Worm (Caenorhabditis elegans) whole organism, L3 larva: ENCODE results near the gene nsy-7.

ENCODE experiments used
- R02D3.7 ChIP-seq: fragments of 150-350 bp; optimal IDR thresholded peaks from 2 replicates; lab custom pipeline; 2014; ENCODE audit warnings: missing biosample characterization, missing genetic modification characterization
- ZK546.5 ChIP-seq: sonication (generic microtip); optimal IDR thresholded peaks from 2 replicates; lab custom pipeline; 2017; ENCODE audit warnings: missing biosample characterization, missing genetic modification characterization
- aly-2 ChIP-seq: fragments of 150-350 bp; optimal IDR thresholded peaks from 2 replicates; lab custom pipeline; 2014; ENCODE audit warnings: missing biosample characterization, missing genetic modification characterization
- ama-1 ChIP-seq: fragments of 150-350 bp; optimal IDR thresholded peaks from 2 replicates; lab custom pipeline; 2018
- ceh-16 ChIP-seq: sonication (generic microtip); optimal IDR thresholded peaks from 2 replicates; lab custom pipeline; 2017; ENCODE audit warnings: missing biosample characterization, missing genetic modification characterization
- ceh-28 ChIP-seq: fragments of 150-350 bp; optimal IDR thresholded peaks from 2 replicates; lab custom pipeline; 2014; ENCODE audit warnings: missing biosample characterization, missing genetic modification reagents, missing genetic modification characterization
- ceh-82 ChIP-seq: fragments of 150-350 bp; optimal IDR thresholded peaks from 2 replicates; lab custom pipeline; 2014; ENCODE audit warnings: missing biosample characterization, missing genetic modification characterization
- ceh-9 ChIP-seq: sonication (generic microtip); optimal IDR thresholded peaks from 2 replicates; lab custom pipeline; 2018; ENCODE audit warnings: missing biosample characterization, missing genetic modification characterization
- egl-27 ChIP-seq: sonication (generic microtip); optimal IDR thresholded peaks from 4 replicates; lab custom pipeline; 2017; ENCODE audit warnings: missing biosample characterization, missing genetic modification reagents, missing genetic modification characterization
- egl-5 ChIP-seq: fragments of 150-350 bp; optimal IDR thresholded peaks from 2 replicates; lab custom pipeline; 2017; ENCODE audit warnings: missing biosample characterization, missing genetic modification reagents, missing genetic modification characterization, inconsistent platforms
- elt-1 ChIP-seq: fragments of 150-350 bp; optimal IDR thresholded peaks from 2 replicates; lab custom pipeline; 2014; ENCODE audit warnings: missing biosample characterization, missing genetic modification characterization
- elt-2 ChIP-seq: sonication (generic microtip); optimal IDR thresholded peaks from 2 replicates; lab custom pipeline; 2016; ENCODE audit warnings: missing genetic modification reagents, mild to moderate bottlenecking, missing genetic modification characterization, missing compliant biosample characterization
- elt-3 ChIP-seq, 3 experiments: fragments of 150-350 bp in 1 of 3; sonication (generic microtip) in 2 of 3; optimal IDR thresholded peaks; 2 replicates in 2 of 3; 4 replicates in 1 of 3; lab custom pipeline; 2014 to 2017; ENCODE audit warnings: missing biosample characterization in 3 of 3, missing genetic modification characterization in 3 of 3
- fkh-2 ChIP-seq: fragments of 150-350 bp; optimal IDR thresholded peaks from 2 replicates; lab custom pipeline; 2014; ENCODE audit warnings: missing biosample characterization, missing genetic modification reagents, missing genetic modification characterization
- hmg-11 ChIP-seq: sonication (generic microtip); optimal IDR thresholded peaks from 2 replicates; lab custom pipeline; 2016; ENCODE audit warnings: missing genetic modification characterization, missing compliant biosample characterization
- jun-1 ChIP-seq: fragments of 150-350 bp; optimal IDR thresholded peaks from 2 replicates; lab custom pipeline; 2014; ENCODE audit warnings: missing biosample characterization, missing genetic modification reagents, missing genetic modification characterization
- lin-15B ChIP-seq: fragments of 150-350 bp; optimal IDR thresholded peaks from 2 replicates; lab custom pipeline; 2014; ENCODE audit warnings: missing biosample characterization, missing genetic modification characterization
- mdl-1 ChIP-seq: fragments of 150-350 bp; optimal IDR thresholded peaks from 2 replicates; lab custom pipeline; 2014; ENCODE audit warnings: missing biosample characterization, missing genetic modification characterization
- mml-1 ChIP-seq: fragments of 150-350 bp; sonication (generic microtip); optimal IDR thresholded peaks from 3 replicates; lab custom pipeline; 2014; ENCODE audit warnings: missing biosample characterization, missing genetic modification characterization
- nfya-1 ChIP-seq: sonication (generic microtip); optimal IDR thresholded peaks from 2 replicates; lab custom pipeline; 2017; ENCODE audit warnings: missing genetic modification characterization, mild to moderate bottlenecking, missing compliant biosample characterization, antibody characterized with exemption, moderate library complexity; ENCODE audit not compliant: insufficient read depth
- nhr-12 ChIP-seq: fragments of 150-350 bp; optimal IDR thresholded peaks from 2 replicates; lab custom pipeline; 2014; ENCODE audit warnings: missing biosample characterization, missing genetic modification characterization
- nhr-23 ChIP-seq: fragments of 150-350 bp; optimal IDR thresholded peaks from 2 replicates; lab custom pipeline; 2014; ENCODE audit warnings: missing biosample characterization, missing genetic modification reagents, missing genetic modification characterization
- nhr-25 ChIP-seq: sonication (generic microtip); optimal IDR thresholded peaks from 2 replicates; lab custom pipeline; 2017; ENCODE audit warnings: missing biosample characterization, missing genetic modification characterization
- nhr-28 ChIP-seq: fragments of 150-350 bp; optimal IDR thresholded peaks from 2 replicates; lab custom pipeline; 2014; ENCODE audit warnings: missing biosample characterization, missing genetic modification characterization
- nhr-43 ChIP-seq: sonication (generic microtip); optimal IDR thresholded peaks from 2 replicates; lab custom pipeline; 2016; ENCODE audit warnings: mild to moderate bottlenecking, missing genetic modification characterization, missing compliant biosample characterization; ENCODE audit not compliant: poor library complexity, severe bottlenecking
- nhr-76 ChIP-seq: fragments of 150-350 bp; sonication (generic microtip); optimal IDR thresholded peaks from 5 replicates; lab custom pipeline; 2014; ENCODE audit warnings: missing biosample characterization, missing genetic modification characterization
- pha-4 ChIP-seq: fragments of 150-350 bp; optimal IDR thresholded peaks from 2 replicates; lab custom pipeline; 2014; ENCODE audit warnings: missing biosample characterization, missing genetic modification reagents, missing genetic modification characterization
- pqm-1 ChIP-seq: fragments of 150-350 bp; optimal IDR thresholded peaks from 2 replicates; lab custom pipeline; 2017; ENCODE audit warnings: missing biosample characterization, missing genetic modification characterization, inconsistent platforms
- skn-1 ChIP-seq: fragments of 150-350 bp; optimal IDR thresholded peaks from 2 replicates; lab custom pipeline; 2014; ENCODE audit warnings: missing biosample characterization, missing genetic modification characterization
- snpc-4 ChIP-seq: fragments of 150-350 bp; optimal IDR thresholded peaks from 2 replicates; lab custom pipeline; 2014; ENCODE audit warnings: missing biosample characterization, missing genetic modification characterization
- tbx-2 ChIP-seq: sonication (generic microtip); optimal IDR thresholded peaks from 2 replicates; lab custom pipeline; 2016; ENCODE audit warnings: mild to moderate bottlenecking, missing genetic modification characterization, missing compliant biosample characterization
- unc-39 ChIP-seq: sonication (generic microtip); optimal IDR thresholded peaks from 4 replicates; lab custom pipeline; 2017; ENCODE audit warnings: missing biosample characterization, missing genetic modification characterization
- ztf-11 ChIP-seq: fragments of 150-350 bp; optimal IDR thresholded peaks from 2 replicates; lab custom pipeline; 2014; ENCODE audit warnings: missing biosample characterization, missing genetic modification characterization

Gene nsy-7

ce11 chrIV:8115462-8115861 lies 29.0 kb upstream of the nsy-7 start, which contains the start of gene irld-8:
Gene irld-8, plus strand, starts transcription at chrIV:8115762.
- TF ChIP-seq pha-4 (tag; lab: Kevin White, UChicago) (no peak), nfya-1 (no peak), tbx-2 (tag; lab: Kevin White, UChicago) (no peak), nhr-43 (no peak), skn-1 (tag; lab: Kevin White, UChicago) (no peak), ceh-82 (tag; lab: Kevin White, UChicago) (no peak), nhr-28 (tag; lab: Kevin White, UChicago) (no peak), fkh-2 (tag; lab: Kevin White, UChicago) (no peak), ceh-16 (no peak), ZK546.5 (tag; lab: Kevin White, UChicago) (no peak), elt-2 (tag; lab: Kevin White, UChicago) (no peak), elt-3 (tag; optimal IDR thresholded peaks at IDR 0.05; lab: Kevin White, UChicago) (no peak), mdl-1 (tag; lab: Kevin White, UChicago) (no peak), ztf-11 (tag; lab: Kevin White, UChicago) (no peak)
- TF ChIP-seq, all 47 proteins: peak for 0

DNA sequence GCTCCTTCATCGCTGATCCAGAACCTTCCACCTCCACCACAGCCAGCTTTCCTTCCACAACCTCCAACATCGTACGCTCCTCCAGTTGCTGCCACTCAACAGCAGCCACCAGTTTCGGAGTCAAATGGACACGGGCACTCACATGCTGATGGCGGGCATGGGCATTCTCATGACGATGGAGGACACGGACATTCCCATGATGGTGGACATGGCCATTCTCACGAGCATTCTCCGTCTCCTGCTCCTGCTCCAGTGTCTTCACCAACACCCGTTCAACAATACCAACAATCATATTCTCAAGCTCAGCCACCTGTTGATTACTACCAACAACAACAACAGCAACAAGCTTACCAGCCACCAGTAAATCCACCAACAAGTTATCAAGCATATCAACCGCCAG lies 28.1 kb upstream of the nsy-7 start:
- TF ChIP-seq ama-1 (lab: Kevin White, UChicago), result no peak
- TF ChIP-seq nhr-76, result no peak
- no peak for TF ChIP-seq mml-1
- TF ChIP-seq jun-1, result no peak

DNA sequence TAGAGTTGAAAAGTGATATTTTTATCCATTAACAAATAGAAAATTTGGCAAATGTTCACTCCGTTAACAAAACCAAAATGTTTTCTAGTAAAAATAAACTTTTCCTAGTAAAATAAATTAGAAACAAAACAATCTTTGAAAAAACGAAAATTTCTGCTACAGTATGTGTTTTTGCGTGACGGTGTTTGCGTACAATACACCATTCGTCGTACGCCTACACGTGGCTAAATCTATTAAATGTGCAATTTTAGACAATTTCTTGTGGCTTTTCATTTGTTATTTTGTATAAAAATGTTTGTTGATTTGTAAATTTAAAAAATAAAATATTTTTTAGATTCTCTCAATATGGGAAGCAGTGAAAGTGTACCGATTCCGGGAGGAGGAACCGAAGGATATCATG lies 26.7 kb upstream of the nsy-7 start, which contains the start of gene Y42H9AR.1:
Gene Y42H9AR.1 (plus strand): TSS at position 233 of the 400 bp plus-strand sequence.
- TF ChIP-seq hmg-11 (tag; lab: Kevin White, UChicago) (peak; percentile 48), mdl-1 (tag; lab: Kevin White, UChicago) (no peak), nhr-25 (peak; percentile 0), pqm-1 (tag; lab: Kevin White, UChicago) (no peak), tbx-2 (tag; lab: Kevin White, UChicago) (no peak), nhr-12 (tag; lab: Kevin White, UChicago) (no peak), ZK546.5 (tag; lab: Kevin White, UChicago) (no peak), nfya-1 (peak; percentile 23)

DNA sequence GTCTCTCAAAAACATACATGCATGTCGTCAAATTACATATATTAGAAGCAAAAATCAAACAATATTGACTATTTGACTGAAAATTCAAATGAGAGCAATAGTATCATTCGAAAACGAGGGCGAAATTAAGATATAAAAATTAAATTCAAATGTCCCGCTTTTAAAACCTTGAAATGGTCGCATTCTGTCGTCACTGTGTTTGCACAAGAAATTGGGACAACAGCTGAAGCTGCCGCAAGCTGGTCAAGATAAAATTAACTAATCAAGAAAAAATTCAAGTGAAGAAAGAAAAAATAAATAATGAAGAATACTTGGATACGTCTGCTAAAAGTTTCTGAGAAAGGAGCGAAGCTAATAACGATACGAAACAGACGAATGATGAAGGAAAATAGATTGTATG lies 26.2 kb upstream of the nsy-7 start:
- TF ChIP-seq mdl-1 (tag; lab: Kevin White, UChicago) (no peak), pha-4 (tag; lab: Kevin White, UChicago) (peak; percentile 48)

DNA sequence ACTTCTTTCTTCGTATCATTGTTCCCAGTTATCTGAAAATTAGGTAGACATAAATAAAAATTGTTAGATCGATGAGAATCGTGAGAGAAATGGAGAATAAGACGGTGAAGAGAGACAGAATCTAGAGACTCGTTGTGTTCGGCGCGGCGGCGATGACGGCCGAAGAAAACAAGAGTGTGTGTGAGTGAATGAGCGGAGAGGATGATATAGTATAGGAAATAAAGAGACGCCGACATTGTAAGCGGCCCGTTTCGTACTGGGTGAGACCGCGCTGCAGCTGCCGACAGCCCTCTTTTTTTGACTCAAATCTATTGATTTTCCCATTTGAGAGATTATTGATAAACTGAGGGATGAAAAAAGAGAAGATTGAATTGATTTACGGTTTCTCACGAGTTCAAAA lies 25.7 kb upstream of the nsy-7 start, which contains the start of gene Y42H9AR.4:
Gene Y42H9AR.4 (minus strand): TSS at position 32 of the 400 bp plus-strand sequence.
- TF ChIP-seq mdl-1 (tag; lab: Kevin White, UChicago), result no peak
- peak; percentile 62 for TF ChIP-seq snpc-4
- no peak for TF ChIP-seq aly-2
- TF ChIP-seq egl-5 (tag; lab: Kevin White, UChicago), result peak; percentile 45
- TF ChIP-seq nhr-76, result no peak
- peak; percentile 18 for TF ChIP-seq pqm-1 (tag; lab: Kevin White, UChicago)
- TF ChIP-seq ceh-28, result peak; percentile 17
- peak; percentile 33 for TF ChIP-seq pha-4 (tag; lab: Kevin White, UChicago)
- TF ChIP-seq elt-3 (tag; optimal IDR thresholded peaks at IDR 0.05; lab: Kevin White, UChicago), result no peak
- peak; percentile 30 for TF ChIP-seq nhr-23 (tag; lab: Kevin White, UChicago)
- TF ChIP-seq tbx-2 (tag; lab: Kevin White, UChicago), result no peak
- peak; percentile 39 for TF ChIP-seq elt-2 (tag; lab: Kevin White, UChicago)
- TF ChIP-seq ceh-16, result no peak
- TF ChIP-seq lin-15B, result no peak
- TF ChIP-seq hmg-11 (tag; lab: Kevin White, UChicago), result peak; percentile 40
- no peak for TF ChIP-seq elt-1
- peak; percentile 27 for TF ChIP-seq nhr-43
- peak; percentile 45 for TF ChIP-seq nfya-1

DNA sequence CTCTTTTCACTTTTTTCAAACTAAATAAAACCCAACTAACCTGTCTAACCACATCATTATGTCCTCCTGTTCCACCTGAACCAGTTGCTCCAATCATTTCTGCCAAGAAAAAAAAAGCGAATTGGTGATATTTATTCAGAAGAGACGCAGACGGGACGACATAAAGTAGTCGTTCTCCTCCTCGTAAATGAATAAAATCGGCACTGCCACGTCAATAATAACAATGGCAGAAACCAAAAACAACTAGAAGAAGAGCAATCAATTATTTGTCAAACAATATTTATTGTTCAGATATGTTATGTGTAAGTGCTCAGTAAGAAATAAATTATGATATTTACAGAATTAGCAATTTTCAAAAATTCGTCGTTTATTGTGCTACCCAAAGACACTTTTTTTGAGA lies 21.1 kb upstream of the nsy-7 start, which contains the start of gene rabs-5:
Gene rabs-5 (minus strand): TSS at position 101 of the 400 bp plus-strand sequence.
- TF ChIP-seq nhr-25 (no peak), egl-5 (tag; lab: Kevin White, UChicago) (no peak), nfya-1 (no peak), ZK546.5 (tag; lab: Kevin White, UChicago) (no peak), pqm-1 (tag; lab: Kevin White, UChicago) (no peak), mdl-1 (tag; lab: Kevin White, UChicago) (no peak), ceh-28 (no peak), nhr-12 (tag; lab: Kevin White, UChicago) (no peak), ceh-9 (no peak), nhr-76 (no peak), nhr-43 (no peak), elt-1 (no peak), snpc-4 (no peak), ztf-11 (tag; lab: Kevin White, UChicago) (no peak), unc-39 (tag; lab: Kevin White, UChicago) (no peak), pha-4 (tag; lab: Kevin White, UChicago) (no peak), fkh-2 (tag; lab: Kevin White, UChicago) (no peak), R02D3.7 (tag; lab: Kevin White, UChicago) (no peak), egl-27 (no peak)
